Worm (Caenorhabditis elegans) whole organism, L3 larva: ENCODE measurements around the gene nhr-236.
A peak's percentile ranks its signal among the peaks of the same experiment; 100 is the strongest.

Experiments used
- ama-1 ChIP-seq: fragments of 150-350 bp; optimal IDR thresholded peaks from 2 replicates; lab custom pipeline; 2018
- ceh-28 ChIP-seq: fragments of 150-350 bp; optimal IDR thresholded peaks from 2 replicates; lab custom pipeline; 2014; ENCODE audit warnings: missing biosample characterization, missing genetic modification reagents, missing genetic modification characterization
- ceh-82 ChIP-seq: fragments of 150-350 bp; optimal IDR thresholded peaks from 2 replicates; lab custom pipeline; 2014; ENCODE audit warnings: missing biosample characterization, missing genetic modification characterization
- daf-12 ChIP-seq: fragments of 150-350 bp; optimal IDR thresholded peaks from 2 replicates; lab custom pipeline; 2014; ENCODE audit warnings: missing biosample characterization, missing genetic modification reagents, missing genetic modification characterization
- egl-5 ChIP-seq: fragments of 150-350 bp; optimal IDR thresholded peaks from 2 replicates; lab custom pipeline; 2017; ENCODE audit warnings: missing biosample characterization, missing genetic modification reagents, missing genetic modification characterization, inconsistent platforms
- elt-1 ChIP-seq: fragments of 150-350 bp; optimal IDR thresholded peaks from 2 replicates; lab custom pipeline; 2014; ENCODE audit warnings: missing biosample characterization, missing genetic modification characterization
- elt-2 ChIP-seq: sonication (generic microtip); optimal IDR thresholded peaks from 2 replicates; lab custom pipeline; 2016; ENCODE audit warnings: missing genetic modification reagents, mild to moderate bottlenecking, missing genetic modification characterization, missing compliant biosample characterization
- elt-3 ChIP-seq, 3 experiments: fragments of 150-350 bp in 1 of 3; sonication (generic microtip) in 2 of 3; optimal IDR thresholded peaks; 2 replicates in 2 of 3; 4 replicates in 1 of 3; lab custom pipeline; 2014 to 2017; ENCODE audit warnings: missing biosample characterization in 3 of 3, missing genetic modification characterization in 3 of 3
- eor-1 ChIP-seq, 2 experiments: fragments of 150-350 bp; optimal IDR thresholded peaks; 2 replicates each; lab custom pipeline; 2014 to 2018; ENCODE audit warnings: missing biosample characterization in 2 of 2, missing genetic modification characterization in 2 of 2
- fkh-10 ChIP-seq: sonication (generic microtip); optimal IDR thresholded peaks from 2 replicates; lab custom pipeline; 2017; ENCODE audit warnings: missing biosample characterization, missing genetic modification reagents, missing genetic modification characterization
- fos-1 ChIP-seq: fragments of 150-350 bp; optimal IDR thresholded peaks from 2 replicates; lab custom pipeline; 2014; ENCODE audit warnings: missing biosample characterization, missing genetic modification characterization
- hmg-11 ChIP-seq: sonication (generic microtip); optimal IDR thresholded peaks from 2 replicates; lab custom pipeline; 2016; ENCODE audit warnings: missing genetic modification characterization, missing compliant biosample characterization
- jun-1 ChIP-seq: fragments of 150-350 bp; optimal IDR thresholded peaks from 2 replicates; lab custom pipeline; 2014; ENCODE audit warnings: missing biosample characterization, missing genetic modification reagents, missing genetic modification characterization
- lin-39 ChIP-seq: fragments of 150-350 bp; optimal IDR thresholded peaks from 2 replicates; lab custom pipeline; 2018; ENCODE audit warnings: missing biosample characterization, missing genetic modification reagents, missing genetic modification characterization
- lsy-12 ChIP-seq: sonication (generic microtip); optimal IDR thresholded peaks from 2 replicates; lab custom pipeline; 2016; ENCODE audit warnings: mild to moderate bottlenecking, missing genetic modification characterization, missing compliant biosample characterization
- mdl-1 ChIP-seq: fragments of 150-350 bp; optimal IDR thresholded peaks from 2 replicates; lab custom pipeline; 2014; ENCODE audit warnings: missing biosample characterization, missing genetic modification characterization
- mml-1 ChIP-seq: fragments of 150-350 bp; sonication (generic microtip); optimal IDR thresholded peaks from 3 replicates; lab custom pipeline; 2014; ENCODE audit warnings: missing biosample characterization, missing genetic modification characterization
- nfya-1 ChIP-seq: sonication (generic microtip); optimal IDR thresholded peaks from 2 replicates; lab custom pipeline; 2017; ENCODE audit warnings: missing genetic modification characterization, mild to moderate bottlenecking, missing compliant biosample characterization, antibody characterized with exemption, moderate library complexity; ENCODE audit not compliant: insufficient read depth
- nhr-11 ChIP-seq: fragments of 150-350 bp; optimal IDR thresholded peaks from 2 replicates; lab custom pipeline; 2014; ENCODE audit warnings: missing biosample characterization, missing genetic modification characterization
- nhr-12 ChIP-seq: fragments of 150-350 bp; optimal IDR thresholded peaks from 2 replicates; lab custom pipeline; 2014; ENCODE audit warnings: missing biosample characterization, missing genetic modification characterization
- nhr-23 ChIP-seq: fragments of 150-350 bp; optimal IDR thresholded peaks from 2 replicates; lab custom pipeline; 2014; ENCODE audit warnings: missing biosample characterization, missing genetic modification reagents, missing genetic modification characterization
- nhr-237 ChIP-seq: fragments of 150-350 bp; optimal IDR thresholded peaks from 2 replicates; lab custom pipeline; 2014; ENCODE audit warnings: missing biosample characterization, missing genetic modification characterization
- nhr-25 ChIP-seq: sonication (generic microtip); optimal IDR thresholded peaks from 2 replicates; lab custom pipeline; 2017; ENCODE audit warnings: missing biosample characterization, missing genetic modification characterization
- nhr-43 ChIP-seq: sonication (generic microtip); optimal IDR thresholded peaks from 2 replicates; lab custom pipeline; 2016; ENCODE audit warnings: mild to moderate bottlenecking, missing genetic modification characterization, missing compliant biosample characterization; ENCODE audit not compliant: poor library complexity, severe bottlenecking
- nhr-67 ChIP-seq: fragments of 150-350 bp; optimal IDR thresholded peaks from 2 replicates; lab custom pipeline; 2014; ENCODE audit warnings: missing biosample characterization, missing genetic modification characterization
- nhr-76 ChIP-seq: fragments of 150-350 bp; sonication (generic microtip); optimal IDR thresholded peaks from 5 replicates; lab custom pipeline; 2014; ENCODE audit warnings: missing biosample characterization, missing genetic modification characterization
- pha-4 ChIP-seq: fragments of 150-350 bp; optimal IDR thresholded peaks from 2 replicates; lab custom pipeline; 2014; ENCODE audit warnings: missing biosample characterization, missing genetic modification reagents, missing genetic modification characterization
- pqm-1 ChIP-seq: fragments of 150-350 bp; optimal IDR thresholded peaks from 2 replicates; lab custom pipeline; 2017; ENCODE audit warnings: missing biosample characterization, missing genetic modification characterization, inconsistent platforms
- sea-2 ChIP-seq: fragments of 150-350 bp; sonication (generic microtip); optimal IDR thresholded peaks from 4 replicates; lab custom pipeline; 2014; ENCODE audit warnings: missing biosample characterization, missing genetic modification reagents, missing genetic modification characterization
- skn-1 ChIP-seq: fragments of 150-350 bp; optimal IDR thresholded peaks from 2 replicates; lab custom pipeline; 2014; ENCODE audit warnings: missing biosample characterization, missing genetic modification characterization
- snpc-4 ChIP-seq: fragments of 150-350 bp; optimal IDR thresholded peaks from 2 replicates; lab custom pipeline; 2014; ENCODE audit warnings: missing biosample characterization, missing genetic modification characterization
- tbx-2 ChIP-seq: sonication (generic microtip); optimal IDR thresholded peaks from 2 replicates; lab custom pipeline; 2016; ENCODE audit warnings: mild to moderate bottlenecking, missing genetic modification characterization, missing compliant biosample characterization
- unc-39 ChIP-seq: sonication (generic microtip); optimal IDR thresholded peaks from 4 replicates; lab custom pipeline; 2017; ENCODE audit warnings: missing biosample characterization, missing genetic modification characterization
- unc-62 ChIP-seq: fragments of 150-350 bp; sonication (generic microtip); optimal IDR thresholded peaks from 4 replicates; lab custom pipeline; 2014; ENCODE audit warnings: missing biosample characterization, missing genetic modification reagents, missing genetic modification characterization
- ztf-11 ChIP-seq: fragments of 150-350 bp; optimal IDR thresholded peaks from 2 replicates; lab custom pipeline; 2014; ENCODE audit warnings: missing biosample characterization, missing genetic modification characterization
- ztf-4 ChIP-seq: fragments of 150-350 bp; optimal IDR thresholded peaks from 2 replicates; lab custom pipeline; 2014; ENCODE audit warnings: missing biosample characterization, missing genetic modification characterization

The nhr-236 gene

DNA sequence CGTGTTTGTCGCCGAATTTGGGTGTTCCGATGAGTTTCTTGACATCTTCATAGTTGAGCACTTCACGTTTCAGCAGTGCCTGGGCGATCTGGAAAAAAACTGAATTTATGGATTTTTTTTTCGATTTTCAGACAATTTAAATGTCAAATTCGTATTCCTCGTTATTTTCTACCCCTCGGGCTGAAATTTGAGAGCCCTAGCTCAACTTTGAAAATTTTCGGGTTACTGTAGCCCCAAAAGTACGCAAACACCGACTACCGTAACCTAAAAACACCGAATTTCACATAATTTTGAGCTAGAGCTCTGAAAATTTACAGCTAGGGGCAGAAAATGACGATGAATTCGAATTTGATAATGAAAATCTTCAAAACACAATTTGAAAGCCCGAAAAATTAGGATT is 4.6 kb upstream of the nhr-236 start:
- no peak for TF ChIP-seq ama-1
- TF ChIP-seq eor-1 (tag; optimal IDR thresholded peaks at IDR 0.05; lab: Kevin White, UChicago): no peak
- TF ChIP-seq mdl-1 (tag; lab: Kevin White, UChicago): no peak
- TF ChIP-seq unc-39 (tag; lab: Kevin White, UChicago): no peak
- TF ChIP-seq nhr-12 (tag; lab: Kevin White, UChicago): no peak
- no peak for TF ChIP-seq fos-1
- TF ChIP-seq tbx-2 (tag; lab: Kevin White, UChicago): no peak
- no peak for TF ChIP-seq elt-2 (tag; lab: Kevin White, UChicago)
- TF ChIP-seq skn-1 (tag; lab: Kevin White, UChicago): no peak
- TF ChIP-seq nhr-43 (tag; lab: Kevin White, UChicago): no peak
- no peak for TF ChIP-seq elt-3 (tag; optimal IDR thresholded peaks at IDR 0.05; lab: Kevin White, UChicago)
- no peak for TF ChIP-seq daf-12
- no peak for TF ChIP-seq ztf-11 (tag; lab: Kevin White, UChicago)
- no peak for TF ChIP-seq pqm-1
- TF ChIP-seq nhr-25 (tag; lab: Kevin White, UChicago): no peak
- TF ChIP-seq nhr-11: no peak
- no peak for TF ChIP-seq ztf-4 (tag; lab: Kevin White, UChicago)
- no peak for TF ChIP-seq nhr-76 (tag; lab: Kevin White, UChicago)
- TF ChIP-seq lin-39 (tag; lab: Kevin White, UChicago): no peak
- no peak for TF ChIP-seq elt-1 (tag; lab: Kevin White, UChicago)

ce11 chrIV:2327317-2327716 is 2.1 kb downstream of the nhr-236 start:
- TF ChIP-seq ceh-28 (tag; lab: Kevin White, UChicago) (peak; percentile 49), nhr-237 (tag; lab: Kevin White, UChicago) (no peak), hmg-11 (tag; lab: Kevin White, UChicago) (no peak)

DNA sequence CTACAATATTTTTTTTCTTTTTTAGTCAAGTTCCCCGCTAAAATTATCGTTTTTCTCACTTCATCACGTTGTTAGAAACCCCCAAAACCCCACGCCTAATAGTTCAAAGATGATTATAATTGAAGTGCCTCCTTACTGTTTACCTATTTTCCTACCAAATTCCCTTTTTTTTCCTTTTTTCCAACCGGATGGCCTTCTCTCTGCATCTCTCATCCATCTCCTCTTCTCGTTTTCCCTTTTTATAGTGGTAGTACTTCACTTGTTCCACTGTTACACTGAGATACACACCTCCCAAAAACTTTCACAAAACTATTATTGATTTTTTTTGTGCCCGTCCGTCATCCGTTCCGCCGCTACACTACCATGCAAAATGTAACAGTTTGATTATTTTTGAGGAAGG is 6.4 kb downstream of the nhr-236 start, which contains the start of gene nsy-4:
nsy-4 (plus strand) TSS at position 274 of the 400 bp plus-strand sequence.
- no peak for TF ChIP-seq pha-4 (tag; lab: Kevin White, UChicago)
- TF ChIP-seq elt-1 (tag; lab: Kevin White, UChicago): no peak
- TF ChIP-seq lin-39 (tag; lab: Kevin White, UChicago): no peak
- TF ChIP-seq jun-1 (tag; lab: Kevin White, UChicago): no peak
- no peak for TF ChIP-seq elt-2 (tag; lab: Kevin White, UChicago)
- TF ChIP-seq nhr-67 (tag; lab: Kevin White, UChicago): no peak
- TF ChIP-seq unc-62: no peak
- no peak for TF ChIP-seq snpc-4 (tag; lab: Kevin White, UChicago)
- TF ChIP-seq elt-3 (tag; optimal IDR thresholded peaks at IDR 0.05; lab: Kevin White, UChicago): no peak
- no peak for TF ChIP-seq nhr-23
- TF ChIP-seq fkh-10 (GFP tag; lab: Kevin White, UChicago): no peak
- no peak for TF ChIP-seq lsy-12
- no peak for TF ChIP-seq sea-2 (GFP tag; lab: Kevin White, UChicago)
- TF ChIP-seq egl-5: no peak
- TF ChIP-seq mml-1: no peak
- TF ChIP-seq tbx-2 (tag; lab: Kevin White, UChicago): no peak
- TF ChIP-seq daf-12: no peak

DNA sequence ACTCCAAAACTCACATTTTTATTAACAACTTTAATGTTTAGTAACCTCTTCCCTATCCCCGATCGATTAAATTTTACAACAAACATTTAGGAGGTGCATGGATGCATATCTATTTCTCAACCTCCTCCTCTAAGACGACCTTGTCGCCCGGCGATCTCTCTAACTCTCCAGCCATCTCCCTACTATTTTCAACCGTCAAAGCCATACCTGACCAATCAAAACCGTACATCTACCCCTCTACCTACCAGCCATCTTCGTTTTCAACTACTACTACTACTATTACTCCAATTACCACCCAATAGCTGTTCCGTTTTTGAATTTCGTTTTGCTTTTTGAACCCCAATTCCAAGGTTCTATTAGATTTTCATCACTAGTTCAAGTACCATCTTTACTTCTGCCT is 7.9 kb downstream of the nhr-236 start:
- peak; percentile 54 for TF ChIP-seq nhr-25 (tag; lab: Kevin White, UChicago)
- peak; percentile 13 for TF ChIP-seq elt-1 (tag; lab: Kevin White, UChicago)
- TF ChIP-seq ceh-82 (tag; lab: Kevin White, UChicago): no peak
- peak; percentile 38 for TF ChIP-seq nfya-1 (tag; lab: Kevin White, UChicago)

- TF ChIP-seq mml-1: no peak
Measured at ce11 chrIV:2320009-2320408, 9.4 kb downstream of the nhr-236 start.
